Worm (Caenorhabditis elegans) whole organism, L4 larva: ENCODE data around the gene C12D8.21.
A peak's percentile ranks its signal among the peaks of the same experiment; 100 is the strongest.

Experiments used
- F10B5.3 ChIP-seq: sonication (generic microtip); optimal IDR thresholded peaks from 2 replicates; lab custom pipeline; 2016; ENCODE audit warnings: mild to moderate bottlenecking, missing genetic modification characterization, missing compliant biosample characterization
- F37D6.2 ChIP-seq: sonication (generic microtip); optimal IDR thresholded peaks from 2 replicates; lab custom pipeline; 2016; ENCODE audit warnings: mild to moderate bottlenecking, missing genetic modification characterization, missing compliant biosample characterization
- F49E8.2 ChIP-seq: sonication (generic microtip); optimal IDR thresholded peaks from 2 replicates; lab custom pipeline; 2016; ENCODE audit warnings: missing compliant biosample characterization, mild to moderate bottlenecking, missing genetic modification characterization, borderline replicate concordance
- ZK546.5 ChIP-seq, 2 experiments: sonication (generic microtip); optimal IDR thresholded peaks; 2 replicates each; lab custom pipeline; 2017; ENCODE audit warnings: missing biosample characterization in 2 of 2, missing genetic modification characterization in 2 of 2
- aha-1 ChIP-seq: fragments of 150-350 bp; peaks from one replicate; lab custom pipeline; 2014; ENCODE audit warnings: missing biosample characterization, missing genetic modification characterization
- ama-1 ChIP-seq: fragments of 150-350 bp; optimal IDR thresholded peaks from 2 replicates; lab custom pipeline; 2014; ENCODE audit warnings: inconsistent platforms, mixed read lengths
- ceh-28 ChIP-seq: fragments of 150-350 bp; optimal IDR thresholded peaks from 2 replicates; lab custom pipeline; 2014; ENCODE audit warnings: missing biosample characterization, missing genetic modification reagents, missing genetic modification characterization
- ceh-44 ChIP-seq: fragments of 200-800 bp; sonication (Bioruptor generic); IDR thresholded peaks from 2 replicates; pipeline ENCODE4 v1.3.6; 2022; ENCODE audit warnings: missing genetic modification reagents, missing genetic modification characterization, missing compliant biosample characterization
- ctbp-1 ChIP-seq: fragments of 200-800 bp; sonication (Bioruptor generic); IDR thresholded peaks from 2 replicates; pipeline ENCODE4 v1.3.6; 2022; ENCODE audit warnings: missing genetic modification reagents, missing genetic modification characterization, missing compliant biosample characterization
- dve-1 ChIP-seq: sonication (generic microtip); optimal IDR thresholded peaks from 2 replicates; lab custom pipeline; 2017; ENCODE audit warnings: antibody characterized with exemption, mild to moderate bottlenecking, missing genetic modification characterization, missing compliant biosample characterization; ENCODE audit not compliant: insufficient read depth
- egl-43 ChIP-seq: fragments of 200-800 bp; sonication (Bioruptor generic); IDR thresholded peaks from 2 replicates; pipeline ENCODE4 v1.3.6; 2022; ENCODE audit warnings: missing genetic modification reagents, missing genetic modification characterization, missing compliant biosample characterization
- fkh-10 ChIP-seq: fragments of 150-350 bp; optimal IDR thresholded peaks from 2 replicates; lab custom pipeline; 2014; ENCODE audit warnings: missing biosample characterization, missing genetic modification reagents, missing genetic modification characterization
- hif-1 ChIP-seq, 2 experiments: sonication (generic microtip); optimal IDR thresholded peaks; 2 replicates each; lab custom pipeline; 2016 to 2017; ENCODE audit warnings: missing compliant biosample characterization in 2 of 2, missing genetic modification characterization in 2 of 2, missing genetic modification reagents in 2 of 2, missing genotype in 2 of 2, mild to moderate bottlenecking in 1 of 2
- hlh-11 ChIP-seq: fragments of 200-800 bp; sonication (Bioruptor generic); optimal IDR thresholded peaks from 2 replicates; lab custom pipeline; 2018; ENCODE audit warnings: mild to moderate bottlenecking, missing genetic modification characterization, missing compliant biosample characterization
- hlh-30 ChIP-seq: sonication (generic microtip); optimal IDR thresholded peaks from 2 replicates; lab custom pipeline; 2017; ENCODE audit warnings: antibody characterized with exemption, mild to moderate bottlenecking, missing genetic modification characterization, missing compliant biosample characterization; ENCODE audit not compliant: insufficient read depth
- hmg-1.1 ChIP-seq: fragments of 200-800 bp; sonication (Bioruptor generic); IDR thresholded peaks from 2 replicates; pipeline ENCODE4 v1.3.6; 2022; ENCODE audit warnings: missing genetic modification reagents, missing genetic modification characterization, missing compliant biosample characterization
- jun-1 ChIP-seq: fragments of 150-350 bp; optimal IDR thresholded peaks from 2 replicates; lab custom pipeline; 2014; ENCODE audit warnings: missing biosample characterization, missing genetic modification reagents, missing genetic modification characterization
- lin-1 ChIP-seq: fragments of 200-800 bp; sonication (Bioruptor generic); IDR thresholded peaks from 2 replicates; pipeline ENCODE4 v1.3.6; 2022; ENCODE audit warnings: missing genetic modification reagents, missing genetic modification characterization, missing compliant biosample characterization
- lin-13 ChIP-seq: fragments of 150-350 bp; optimal IDR thresholded peaks from 2 replicates; lab custom pipeline; 2014; ENCODE audit warnings: missing biosample characterization, missing genetic modification reagents, missing genetic modification characterization
- lin-15B ChIP-seq: fragments of 150-350 bp; sonication (generic microtip); optimal IDR thresholded peaks from 3 replicates; lab custom pipeline; 2014; ENCODE audit warnings: missing biosample characterization, missing genetic modification characterization
- lin-39 ChIP-seq: fragments of 150-350 bp; optimal IDR thresholded peaks from 2 replicates; lab custom pipeline; 2014; ENCODE audit warnings: missing biosample characterization, missing genetic modification reagents, missing genetic modification characterization
- lsy-2 ChIP-seq, 2 experiments: fragments of 150-350 bp in 1 of 2; sonication (generic microtip) in 1 of 2; optimal IDR thresholded peaks; 2 replicates each; lab custom pipeline; 2014 to 2017; ENCODE audit warnings: missing biosample characterization in 2 of 2, missing genetic modification characterization in 2 of 2
- madf-9 ChIP-seq: fragments of 200-800 bp; sonication (Bioruptor generic); conservative IDR thresholded peaks from 2 replicates; pipeline ENCODE4 v1.3.6; 2022; ENCODE audit warnings: missing genetic modification reagents, missing genetic modification characterization, missing compliant biosample characterization
- mdl-1 ChIP-seq, 2 experiments: fragments of 150-350 bp in 1 of 2; sonication (generic microtip) in 1 of 2; optimal IDR thresholded peaks; 2 replicates each; lab custom pipeline; 2014 to 2017; ENCODE audit warnings: missing biosample characterization in 2 of 2, missing genetic modification characterization in 2 of 2
- mep-1 ChIP-seq: fragments of 150-350 bp; sonication (generic microtip); optimal IDR thresholded peaks from 3 replicates; lab custom pipeline; 2014; ENCODE audit warnings: missing biosample characterization, missing genetic modification characterization
- mxl-3 ChIP-seq: fragments of 200-800 bp; sonication (Bioruptor generic); optimal IDR thresholded peaks from 2 replicates; lab custom pipeline; 2018; ENCODE audit warnings: mild to moderate bottlenecking, missing genetic modification characterization, missing compliant biosample characterization
- nhr-10 ChIP-seq: fragments of 150-350 bp; optimal IDR thresholded peaks from 2 replicates; lab custom pipeline; 2014; ENCODE audit warnings: missing biosample characterization, missing genetic modification characterization
- rbr-2 ChIP-seq: sonication (generic microtip); optimal IDR thresholded peaks from 2 replicates; lab custom pipeline; 2016; ENCODE audit warnings: missing genotype, missing genetic modification characterization, missing compliant biosample characterization
- saeg-2 ChIP-seq: fragments of 200-800 bp; sonication (Bioruptor generic); IDR thresholded peaks from 2 replicates; pipeline ENCODE4 v1.3.6; 2022; ENCODE audit warnings: missing genetic modification reagents, missing genetic modification characterization, missing compliant biosample characterization
- set-16 ChIP-seq: fragments of 200-800 bp; sonication (Bioruptor generic); IDR thresholded peaks from 2 replicates; pipeline ENCODE4 v1.3.6; 2022; ENCODE audit warnings: missing genetic modification reagents, missing genetic modification characterization, missing compliant biosample characterization
- skn-1 ChIP-seq: fragments of 150-350 bp; optimal IDR thresholded peaks from 2 replicates; lab custom pipeline; 2014; ENCODE audit warnings: missing biosample characterization, missing genetic modification characterization
- unc-130 ChIP-seq: sonication (generic microtip); optimal IDR thresholded peaks from 2 replicates; lab custom pipeline; 2016; ENCODE audit warnings: missing genetic modification reagents, missing genetic modification characterization, missing compliant biosample characterization
- unc-39 ChIP-seq: sonication (generic microtip); optimal IDR thresholded peaks from 2 replicates; lab custom pipeline; 2017; ENCODE audit warnings: missing biosample characterization, missing genetic modification characterization
- unc-62 ChIP-seq, 3 experiments: fragments of 150-350 bp in 1 of 3; sonication (generic microtip); optimal IDR thresholded peaks in 2 of 3; peaks in 1 of 3; 1 replicate in 1 of 3; 2 replicates in 2 of 3; lab custom pipeline; 2014 to 2017; ENCODE audit warnings: missing biosample characterization in 3 of 3, missing genetic modification characterization in 3 of 3, missing genetic modification reagents in 3 of 3, missing genotype in 1 of 3
- vab-7 ChIP-seq: fragments of 200-800 bp; sonication (Bioruptor generic); IDR thresholded peaks from 2 replicates; pipeline ENCODE4 v1.3.6; 2022; ENCODE audit warnings: missing genetic modification reagents, missing genetic modification characterization, missing compliant biosample characterization
- zip-11 ChIP-seq: fragments of 200-800 bp; sonication (Bioruptor generic); IDR thresholded peaks from 2 replicates; pipeline ENCODE4 v1.3.6; 2022; ENCODE audit warnings: missing genetic modification characterization, missing compliant biosample characterization
- ztf-11 ChIP-seq: fragments of 150-350 bp; optimal IDR thresholded peaks from 2 replicates; lab custom pipeline; 2014; ENCODE audit warnings: missing biosample characterization, missing genetic modification characterization

Gene C12D8.21

DNA sequence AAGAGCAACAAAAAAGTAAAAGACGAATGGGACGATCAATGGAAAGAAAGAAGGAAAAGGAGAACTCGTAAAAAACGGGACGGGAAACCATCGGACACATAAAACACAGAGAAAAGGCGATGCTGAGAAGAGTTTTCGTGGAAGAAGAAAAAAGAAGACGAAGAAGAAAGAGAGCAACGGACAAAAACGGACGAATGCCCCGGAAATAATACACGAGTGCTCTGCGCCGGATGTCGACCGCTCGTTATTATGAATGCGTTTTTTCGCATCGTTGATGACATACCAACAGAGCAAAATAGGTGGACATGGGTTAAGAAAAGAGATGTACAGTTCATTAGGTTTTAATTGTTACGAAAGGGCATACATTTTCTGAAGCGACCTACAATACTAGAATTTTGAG lies 34.6 kb upstream of the C12D8.21 start, which contains the start of gene Y22F5A.11 (continued):
- TF ChIP-seq madf-9 (GFP tag; lab: Robert Waterston, UW): no peak
- TF ChIP-seq, all 104 proteins: peak for 4

DNA sequence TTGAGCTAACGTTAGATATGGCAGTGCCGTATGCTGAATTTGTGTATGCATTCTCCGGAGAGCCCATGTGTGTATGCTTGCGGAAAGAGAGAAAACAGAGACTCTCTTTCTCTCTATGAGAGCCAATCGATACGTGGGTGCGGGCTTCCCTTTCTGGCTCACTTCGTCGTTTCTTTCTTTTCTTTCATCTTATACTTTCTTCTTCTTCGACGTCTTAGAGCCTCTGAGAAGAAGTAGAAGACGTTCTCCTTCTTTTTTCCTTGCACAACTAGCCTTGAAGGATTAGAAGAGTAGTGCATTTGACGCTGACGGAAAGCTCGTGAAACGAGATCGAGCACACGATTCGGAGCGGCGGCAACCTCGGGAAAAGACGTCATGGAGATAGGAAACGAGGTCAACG lies 32.8 kb upstream of the C12D8.21 start:
- TF ChIP-seq vab-7 (GFP tag; lab: Robert Waterston, UW) (no peak), unc-62 (GFP tag; optimal IDR thresholded peaks at IDR 0.05 in 1 of 2; lab: Kevin White, UChicago) (peak in 1 of 2 experiments; percentile 99), unc-62 (tag; optimal IDR thresholded peaks at IDR 0.05; lab: Kevin White, UChicago) (no peak), hif-1 (tag; optimal IDR thresholded peaks at IDR 0.05; lab: Kevin White, UChicago) (peak in 1 of 2 experiments; percentile 29), rbr-2 (tag; lab: Kevin White, UChicago) (peak; percentile 49), hlh-30 (peak; percentile 24), mep-1 (tag; lab: Kevin White, UChicago) (peak; percentile 45), mdl-1 (tag; optimal IDR thresholded peaks at IDR 0.05; lab: Kevin White, UChicago) (peak in 1 of 2 experiments; percentile 4), unc-130 (GFP tag; lab: Kevin White, UChicago) (no peak), lsy-2 (tag; optimal IDR thresholded peaks at IDR 0.05; lab: Kevin White, UChicago) (peak; percentile 44 to 50), ztf-11 (tag; lab: Kevin White, UChicago) (no peak), dve-1 (tag; lab: Kevin White, UChicago) (peak; percentile 13), fkh-10 (GFP tag; lab: Kevin White, UChicago) (peak; percentile 94), aha-1 (tag; lab: Kevin White, UChicago) (peak; percentile 69), ceh-28 (tag; lab: Kevin White, UChicago) (peak; percentile 62), hmg-1.1 (GFP tag; lab: Robert Waterston, UW) (peak; percentile 76; the same call in 1 of the 2 replicates), set-16 (GFP tag; lab: Robert Waterston, UW) (peak; percentile 7; the same call in 1 of the 2 replicates), F37D6.2 (tag; lab: Kevin White, UChicago) (peak; percentile 64), madf-9 (GFP tag; lab: Robert Waterston, UW) (no peak), ctbp-1 (0 out of 2 replicates have a peak, but pooled peaks have one; percentile 8)

DNA sequence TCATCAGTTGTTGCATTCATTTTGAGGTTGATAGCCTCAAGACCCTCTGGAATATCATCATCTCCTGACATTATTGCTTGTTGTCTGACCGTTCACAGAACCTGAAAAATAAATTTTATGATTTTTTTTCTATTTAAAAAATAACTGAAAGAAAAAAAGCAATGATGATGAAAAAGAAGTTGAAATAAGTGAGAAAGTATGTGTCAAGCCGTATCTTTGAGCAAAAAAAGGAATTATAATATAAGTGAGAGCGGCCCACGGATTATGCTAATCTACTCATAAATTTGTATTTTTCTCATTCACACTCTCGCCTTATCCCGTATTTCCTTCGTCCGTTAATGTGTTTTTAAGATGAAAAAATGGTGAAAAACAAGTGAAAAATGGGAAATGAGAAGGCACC lies 29.2 kb upstream of the C12D8.21 start, which contains the start of gene ric-4:
Gene ric-4, minus strand, starts transcription at position 101 of the 400 bp plus-strand sequence.
- TF ChIP-seq vab-7 (GFP tag; lab: Robert Waterston, UW) (no peak), mxl-3 (no peak), ZK546.5 (tag; optimal IDR thresholded peaks at IDR 0.05; lab: Kevin White, UChicago) (no peak), F10B5.3 (no peak), lin-1 (GFP tag; lab: Robert Waterston, UW) (no peak), hlh-11 (no peak), saeg-2 (no peak), lin-15B (no peak), lin-39 (tag; lab: Kevin White, UChicago) (no peak), F49E8.2 (tag; lab: Kevin White, UChicago) (no peak), unc-39 (tag; lab: Kevin White, UChicago) (no peak), ama-1 (lab: Kevin White, UChicago) (no peak), egl-43 (GFP tag; lab: Robert Waterston, UW) (no peak), zip-11 (no peak), jun-1 (tag; lab: Kevin White, UChicago) (no peak), skn-1 (tag; lab: Kevin White, UChicago) (no peak), nhr-10 (no peak), lin-13 (no peak), lsy-2 (tag; optimal IDR thresholded peaks at IDR 0.05; lab: Kevin White, UChicago) (no peak), ceh-44 (GFP tag; lab: Robert Waterston, UW) (no peak)
- TF ChIP-seq, all 104 proteins: peak for 0
